Fruit fly (Drosophila melanogaster): Measurements from ENCODE around the gene CG6178.

CG6178 gene

dm6 chr3R:24188619-24189018, 36.5 kb downstream of the CG6178 start, which contains the start of gene CG5515:
CG5515 (minus strand) TSS chr3R:24188896.
- TF ChIP-seq HLH106 (tag; optimal IDR thresholded peaks at IDR 0.05) (peak; percentile 67), pan (optimal IDR thresholded peaks at IDR 0.05) (no peak), sage (GFP tag; optimal IDR thresholded peaks at IDR 0.05) (peak; percentile 10), ey (GFP tag; optimal IDR thresholded peaks at IDR 0.05) (peak; percentile 63), Abd-B (GFP tag; optimal IDR thresholded peaks at IDR 0.05) (no peak), GATAd (GFP tag; optimal IDR thresholded peaks at IDR 0.05) (peak; percentile 15), psq (GFP tag; optimal IDR thresholded peaks at IDR 0.05) (peak; percentile 40), Myc (optimal IDR thresholded peaks at IDR 0.05) (peak; percentile 19), rgr (GFP tag; optimal IDR thresholded peaks at IDR 0.05) (peak; percentile 76), Hr83 (GFP tag; optimal IDR thresholded peaks at IDR 0.05; ENCODE audit: poor library complexity, severe bottlenecking) (no peak), OdsH (GFP tag; optimal IDR thresholded peaks at IDR 0.05) (peak; percentile 61), dmrt93B (GFP tag; optimal IDR thresholded peaks at IDR 0.05) (no peak), Vsx2 (GFP tag; optimal IDR thresholded peaks at IDR 0.05; ENCODE audit: partially characterized antibody) (peak; percentile 100), Dif (GFP tag; optimal IDR thresholded peaks at IDR 0.05; ENCODE audit: partially characterized antibody) (peak; percentile 98), h (GFP tag; optimal IDR thresholded peaks at IDR 0.05) (no peak), woc (GFP tag; optimal IDR thresholded peaks at IDR 0.05) (peak; percentile 43), CG9705 (GFP tag; optimal IDR thresholded peaks at IDR 0.05) (peak; percentile 32), dsf (GFP tag; optimal IDR thresholded peaks at IDR 0.05; ENCODE audit: borderline replicate concordance) (peak; percentile 47), Jra (GFP tag; optimal IDR thresholded peaks at IDR 0.05) (peak; percentile 64), Hnf4 (GFP tag; optimal IDR thresholded peaks at IDR 0.05) (no peak), sv (GFP tag; optimal IDR thresholded peaks at IDR 0.05) (peak; percentile 77), N (GFP tag; optimal IDR thresholded peaks at IDR 0.05) (no peak), dl (GFP tag; optimal IDR thresholded peaks at IDR 0.05; ENCODE audit: insufficient read depth in 1 of 2, partially characterized antibody in 2 of 2) (peak; percentile 73 to 95), tai (GFP tag; optimal IDR thresholded peaks at IDR 0.05) (peak; percentile 82), br (GFP tag; optimal IDR thresholded peaks at IDR 0.05) (peak; percentile 49), foxo (GFP tag; optimal IDR thresholded peaks at IDR 0.05) (peak in 1 of 2 experiments; percentile 79), Mio (GFP tag; optimal IDR thresholded peaks at IDR 0.05) (no peak), usp (GFP tag; optimal IDR thresholded peaks at IDR 0.05) (no peak), CrebA (GFP tag; optimal IDR thresholded peaks at IDR 0.05; ENCODE audit: borderline replicate concordance) (no peak)

- TF ChIP-seq Rel (GFP tag; optimal IDR thresholded peaks at IDR 0.05) (peak; percentile 20), Rel (tag; optimal IDR thresholded peaks at IDR 0.05) (peak; percentile 84), Dfd (GFP tag; optimal IDR thresholded peaks at IDR 0.05) (no peak), Hr83 (GFP tag; optimal IDR thresholded peaks at IDR 0.05; ENCODE audit: poor library complexity, severe bottlenecking) (peak; percentile 48), Jra (GFP tag; optimal IDR thresholded peaks at IDR 0.05) (peak; percentile 85), woc (GFP tag; optimal IDR thresholded peaks at IDR 0.05) (peak; percentile 95), tai (GFP tag; optimal IDR thresholded peaks at IDR 0.05) (no peak), Hr78 (GFP tag; optimal IDR thresholded peaks at IDR 0.05) (no peak), foxo (GFP tag; optimal IDR thresholded peaks at IDR 0.05) (peak in 1 of 2 experiments; percentile 97), CrebA (GFP tag; optimal IDR thresholded peaks at IDR 0.05; ENCODE audit: borderline replicate concordance) (no peak), Myc (optimal IDR thresholded peaks at IDR 0.05) (no peak), GATAd (GFP tag; optimal IDR thresholded peaks at IDR 0.05) (peak; percentile 83), ey (GFP tag; optimal IDR thresholded peaks at IDR 0.05) (peak; percentile 93), Dif (GFP tag; optimal IDR thresholded peaks at IDR 0.05; ENCODE audit: partially characterized antibody) (no peak), CG9705 (GFP tag; optimal IDR thresholded peaks at IDR 0.05) (peak; percentile 96), Mio (GFP tag; optimal IDR thresholded peaks at IDR 0.05) (peak; percentile 58), sage (GFP tag; optimal IDR thresholded peaks at IDR 0.05) (peak; percentile 86), sv (GFP tag; optimal IDR thresholded peaks at IDR 0.05) (peak; percentile 88), CG32264 (GFP tag; optimal IDR thresholded peaks at IDR 0.05) (peak; percentile 77), br (GFP tag; optimal IDR thresholded peaks at IDR 0.05) (peak; percentile 89), fru (GFP tag; optimal IDR thresholded peaks at IDR 0.05) (peak; percentile 94), Sp1 (GFP tag; optimal IDR thresholded peaks at IDR 0.05) (peak; percentile 94), lola (GFP tag; optimal IDR thresholded peaks at IDR 0.05) (no peak), h (GFP tag; optimal IDR thresholded peaks at IDR 0.05) (peak; percentile 95), Vsx2 (GFP tag; optimal IDR thresholded peaks at IDR 0.05; ENCODE audit: partially characterized antibody) (peak; percentile 48), Hnf4 (GFP tag; optimal IDR thresholded peaks at IDR 0.05) (peak; percentile 93), dmrt93B (GFP tag; optimal IDR thresholded peaks at IDR 0.05) (peak; percentile 93), brk (GFP tag; optimal IDR thresholded peaks at IDR 0.05) (no peak), dsf (GFP tag; optimal IDR thresholded peaks at IDR 0.05; ENCODE audit: borderline replicate concordance) (peak; percentile 84), HLH106 (tag; optimal IDR thresholded peaks at IDR 0.05) (peak; percentile 98), Abd-B (GFP tag; optimal IDR thresholded peaks at IDR 0.05) (no peak), usp (GFP tag; optimal IDR thresholded peaks at IDR 0.05) (no peak), psq (GFP tag; optimal IDR thresholded peaks at IDR 0.05) (peak; percentile 90), N (GFP tag; optimal IDR thresholded peaks at IDR 0.05) (no peak), OdsH (GFP tag; optimal IDR thresholded peaks at IDR 0.05) (peak; percentile 94), dl (GFP tag; optimal IDR thresholded peaks at IDR 0.05; ENCODE audit: insufficient read depth in 1 of 2, partially characterized antibody in 2 of 2) (no peak), pan (optimal IDR thresholded peaks at IDR 0.05) (no peak), rgr (GFP tag; optimal IDR thresholded peaks at IDR 0.05) (peak; percentile 95), jim (GFP tag; optimal IDR thresholded peaks at IDR 0.05) (peak; percentile 1)
These were observed 41.3 kb downstream of the CG6178 start, which contains the start of the genes SMC6 and CG6204 for dm6 chr3R:24193373-24193879. SMC6 (minus strand) TSS chr3R:24193423. CG6204 (plus strand) TSS chr3R:24193832.
